Worm (Caenorhabditis elegans) whole organism, L3 larva: ENCODE measurements around the gene tsfm-1.

Experiments used
- R02D3.7 ChIP-seq: fragments of 150-350 bp; optimal IDR thresholded peaks from 2 replicates; lab custom pipeline; 2014; ENCODE audit warnings: missing biosample characterization, missing genetic modification characterization
- ZK546.5 ChIP-seq: sonication (generic microtip); optimal IDR thresholded peaks from 2 replicates; lab custom pipeline; 2017; ENCODE audit warnings: missing biosample characterization, missing genetic modification characterization
- aly-2 ChIP-seq: fragments of 150-350 bp; optimal IDR thresholded peaks from 2 replicates; lab custom pipeline; 2014; ENCODE audit warnings: missing biosample characterization, missing genetic modification characterization
- ama-1 ChIP-seq: fragments of 150-350 bp; optimal IDR thresholded peaks from 2 replicates; lab custom pipeline; 2018
- ceh-16 ChIP-seq: sonication (generic microtip); optimal IDR thresholded peaks from 2 replicates; lab custom pipeline; 2017; ENCODE audit warnings: missing biosample characterization, missing genetic modification characterization
- ceh-28 ChIP-seq: fragments of 150-350 bp; optimal IDR thresholded peaks from 2 replicates; lab custom pipeline; 2014; ENCODE audit warnings: missing biosample characterization, missing genetic modification reagents, missing genetic modification characterization
- ceh-82 ChIP-seq: fragments of 150-350 bp; optimal IDR thresholded peaks from 2 replicates; lab custom pipeline; 2014; ENCODE audit warnings: missing biosample characterization, missing genetic modification characterization
- ceh-9 ChIP-seq: sonication (generic microtip); optimal IDR thresholded peaks from 2 replicates; lab custom pipeline; 2018; ENCODE audit warnings: missing biosample characterization, missing genetic modification characterization
- daf-12 ChIP-seq: fragments of 150-350 bp; optimal IDR thresholded peaks from 2 replicates; lab custom pipeline; 2014; ENCODE audit warnings: missing biosample characterization, missing genetic modification reagents, missing genetic modification characterization
- elt-1 ChIP-seq: fragments of 150-350 bp; optimal IDR thresholded peaks from 2 replicates; lab custom pipeline; 2014; ENCODE audit warnings: missing biosample characterization, missing genetic modification characterization
- elt-2 ChIP-seq: sonication (generic microtip); optimal IDR thresholded peaks from 2 replicates; lab custom pipeline; 2016; ENCODE audit warnings: missing genetic modification reagents, mild to moderate bottlenecking, missing genetic modification characterization, missing compliant biosample characterization
- elt-3 ChIP-seq, 3 experiments: fragments of 150-350 bp in 1 of 3; sonication (generic microtip) in 2 of 3; optimal IDR thresholded peaks; 2 replicates in 2 of 3; 4 replicates in 1 of 3; lab custom pipeline; 2014 to 2017; ENCODE audit warnings: missing biosample characterization in 3 of 3, missing genetic modification characterization in 3 of 3
- eor-1 ChIP-seq, 2 experiments: fragments of 150-350 bp; optimal IDR thresholded peaks; 2 replicates each; lab custom pipeline; 2014 to 2018; ENCODE audit warnings: missing biosample characterization in 2 of 2, missing genetic modification characterization in 2 of 2
- fkh-10 ChIP-seq: sonication (generic microtip); optimal IDR thresholded peaks from 2 replicates; lab custom pipeline; 2017; ENCODE audit warnings: missing biosample characterization, missing genetic modification reagents, missing genetic modification characterization
- fkh-2 ChIP-seq: fragments of 150-350 bp; optimal IDR thresholded peaks from 2 replicates; lab custom pipeline; 2014; ENCODE audit warnings: missing biosample characterization, missing genetic modification reagents, missing genetic modification characterization
- fos-1 ChIP-seq: fragments of 150-350 bp; optimal IDR thresholded peaks from 2 replicates; lab custom pipeline; 2014; ENCODE audit warnings: missing biosample characterization, missing genetic modification characterization
- hmg-11 ChIP-seq: sonication (generic microtip); optimal IDR thresholded peaks from 2 replicates; lab custom pipeline; 2016; ENCODE audit warnings: missing genetic modification characterization, missing compliant biosample characterization
- lin-15B ChIP-seq: fragments of 150-350 bp; optimal IDR thresholded peaks from 2 replicates; lab custom pipeline; 2014; ENCODE audit warnings: missing biosample characterization, missing genetic modification characterization
- lin-39 ChIP-seq: fragments of 150-350 bp; optimal IDR thresholded peaks from 2 replicates; lab custom pipeline; 2018; ENCODE audit warnings: missing biosample characterization, missing genetic modification reagents, missing genetic modification characterization
- nhr-11 ChIP-seq: fragments of 150-350 bp; optimal IDR thresholded peaks from 2 replicates; lab custom pipeline; 2014; ENCODE audit warnings: missing biosample characterization, missing genetic modification characterization
- nhr-12 ChIP-seq: fragments of 150-350 bp; optimal IDR thresholded peaks from 2 replicates; lab custom pipeline; 2014; ENCODE audit warnings: missing biosample characterization, missing genetic modification characterization
- nhr-23 ChIP-seq: fragments of 150-350 bp; optimal IDR thresholded peaks from 2 replicates; lab custom pipeline; 2014; ENCODE audit warnings: missing biosample characterization, missing genetic modification reagents, missing genetic modification characterization
- nhr-25 ChIP-seq: sonication (generic microtip); optimal IDR thresholded peaks from 2 replicates; lab custom pipeline; 2017; ENCODE audit warnings: missing biosample characterization, missing genetic modification characterization
- nhr-28 ChIP-seq: fragments of 150-350 bp; optimal IDR thresholded peaks from 2 replicates; lab custom pipeline; 2014; ENCODE audit warnings: missing biosample characterization, missing genetic modification characterization
- nhr-67 ChIP-seq: fragments of 150-350 bp; optimal IDR thresholded peaks from 2 replicates; lab custom pipeline; 2014; ENCODE audit warnings: missing biosample characterization, missing genetic modification characterization
- nhr-76 ChIP-seq: fragments of 150-350 bp; sonication (generic microtip); optimal IDR thresholded peaks from 5 replicates; lab custom pipeline; 2014; ENCODE audit warnings: missing biosample characterization, missing genetic modification characterization
- nhr-77 ChIP-seq: fragments of 150-350 bp; optimal IDR thresholded peaks from 2 replicates; lab custom pipeline; 2014; ENCODE audit warnings: missing biosample characterization, missing genetic modification characterization
- pha-4 ChIP-seq: fragments of 150-350 bp; optimal IDR thresholded peaks from 2 replicates; lab custom pipeline; 2014; ENCODE audit warnings: missing biosample characterization, missing genetic modification reagents, missing genetic modification characterization
- pqm-1 ChIP-seq: fragments of 150-350 bp; optimal IDR thresholded peaks from 2 replicates; lab custom pipeline; 2017; ENCODE audit warnings: missing biosample characterization, missing genetic modification characterization, inconsistent platforms
- skn-1 ChIP-seq: fragments of 150-350 bp; optimal IDR thresholded peaks from 2 replicates; lab custom pipeline; 2014; ENCODE audit warnings: missing biosample characterization, missing genetic modification characterization
- snpc-4 ChIP-seq: fragments of 150-350 bp; optimal IDR thresholded peaks from 2 replicates; lab custom pipeline; 2014; ENCODE audit warnings: missing biosample characterization, missing genetic modification characterization
- tbx-2 ChIP-seq: sonication (generic microtip); optimal IDR thresholded peaks from 2 replicates; lab custom pipeline; 2016; ENCODE audit warnings: mild to moderate bottlenecking, missing genetic modification characterization, missing compliant biosample characterization
- zag-1 ChIP-seq: fragments of 150-350 bp; optimal IDR thresholded peaks from 2 replicates; lab custom pipeline; 2014; ENCODE audit warnings: missing biosample characterization, missing genetic modification characterization
- ztf-11 ChIP-seq: fragments of 150-350 bp; optimal IDR thresholded peaks from 2 replicates; lab custom pipeline; 2014; ENCODE audit warnings: missing biosample characterization, missing genetic modification characterization
- ztf-4 ChIP-seq: fragments of 150-350 bp; optimal IDR thresholded peaks from 2 replicates; lab custom pipeline; 2014; ENCODE audit warnings: missing biosample characterization, missing genetic modification characterization

tsfm-1 gene

DNA sequence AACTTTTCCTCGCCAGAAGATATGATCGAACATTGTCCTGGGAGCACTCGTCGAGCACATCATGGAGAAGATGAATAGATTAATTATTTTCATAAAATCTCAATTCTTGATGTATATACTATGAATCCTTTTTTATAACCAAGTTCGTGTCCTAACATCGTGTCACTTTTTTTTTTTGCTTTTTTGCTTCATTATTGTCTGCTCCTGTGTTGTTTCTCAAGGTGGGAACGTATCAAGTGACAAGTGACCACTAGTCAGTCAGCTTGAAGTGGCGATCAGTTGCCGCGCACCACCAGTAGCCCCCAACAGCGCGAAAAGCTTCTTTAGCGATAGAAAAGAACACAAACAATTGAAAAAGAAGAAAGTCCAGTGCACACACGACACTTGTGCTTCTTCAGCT is 19.1 kb downstream of the tsfm-1 start, which contains the start of gene lrx-1:
lrx-1 (plus strand) TSS at position 301 of the 400 bp plus-strand sequence.
- TF ChIP-seq nhr-11 (tag; lab: Kevin White, UChicago) (no peak), ztf-4 (tag; lab: Kevin White, UChicago) (no peak), eor-1 (tag; optimal IDR thresholded peaks at IDR 0.05; lab: Kevin White, UChicago) (no peak), elt-1 (tag; lab: Kevin White, UChicago) (no peak), R02D3.7 (tag; lab: Kevin White, UChicago) (no peak), nhr-77 (no peak), elt-2 (tag; lab: Kevin White, UChicago) (no peak), ceh-28 (no peak), daf-12 (no peak), hmg-11 (no peak), zag-1 (no peak), elt-3 (tag; optimal IDR thresholded peaks at IDR 0.05; lab: Kevin White, UChicago) (no peak), nhr-25 (no peak), snpc-4 (tag; lab: Kevin White, UChicago) (no peak), fos-1 (tag; lab: Kevin White, UChicago) (no peak), nhr-12 (tag; lab: Kevin White, UChicago) (no peak), pqm-1 (tag; lab: Kevin White, UChicago) (no peak), ztf-11 (tag; lab: Kevin White, UChicago) (no peak), skn-1 (tag; lab: Kevin White, UChicago) (no peak)

- TF ChIP-seq fkh-10 = no peak
- no peak for TF ChIP-seq pha-4 (tag; lab: Kevin White, UChicago)
- TF ChIP-seq ama-1 (lab: Kevin White, UChicago) = no peak
- no peak for TF ChIP-seq ZK546.5
- TF ChIP-seq ceh-9 (tag; lab: Kevin White, UChicago) = no peak
- TF ChIP-seq, all 47 proteins: peak for 0
Measured at ce11 chrV:12251041-12251440, 20.3 kb downstream of the tsfm-1 start, which contains the start of gene T04H1.5. Gene T04H1.5 (plus strand): TSS chrV:12251341.

DNA sequence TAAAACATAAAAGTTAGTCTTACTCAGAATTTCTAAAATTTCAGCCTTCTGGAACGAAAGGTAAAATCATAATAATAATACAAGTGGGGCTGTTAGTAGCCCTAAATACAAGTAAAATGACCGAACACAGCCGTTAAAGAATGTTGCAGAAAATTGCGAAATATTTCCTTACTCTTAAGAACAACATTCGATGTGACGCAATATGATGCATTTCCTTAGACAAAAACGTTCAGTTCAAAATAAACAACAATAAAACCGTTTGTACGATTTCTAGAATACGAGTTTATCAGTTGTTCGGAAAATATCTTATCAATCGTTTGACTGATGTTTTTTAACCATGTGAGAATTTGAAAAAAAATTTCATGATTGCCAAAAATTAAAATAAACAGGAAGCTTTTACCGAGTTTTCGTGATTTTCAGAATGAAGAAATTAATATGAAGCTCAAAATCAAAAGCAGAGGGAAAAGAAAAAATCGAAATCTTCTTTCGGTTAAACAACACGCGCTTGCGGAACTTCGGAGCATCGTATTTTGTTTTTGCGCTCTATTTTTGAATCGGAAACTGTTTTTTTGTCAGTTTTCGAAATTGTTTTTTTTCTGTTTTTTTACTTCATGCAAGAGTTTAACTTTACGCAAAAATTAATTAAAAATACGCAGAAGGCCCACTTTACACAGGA is 25.4 kb downstream of the tsfm-1 start:
- TF ChIP-seq pha-4 (tag; lab: Kevin White, UChicago) (peak; percentile 23), lin-15B (tag; lab: Kevin White, UChicago) (peak; percentile 19), ama-1 (lab: Kevin White, UChicago) (no peak), elt-2 (tag; lab: Kevin White, UChicago) (peak; percentile 63)

- TF ChIP-seq fkh-2 (no peak), nhr-28 (tag; lab: Kevin White, UChicago) (no peak), pha-4 (tag; lab: Kevin White, UChicago) (peak; percentile 96), R02D3.7 (tag; lab: Kevin White, UChicago) (no peak), lin-39 (tag; lab: Kevin White, UChicago) (no peak), nhr-23 (tag; lab: Kevin White, UChicago) (peak; percentile 20), snpc-4 (tag; lab: Kevin White, UChicago) (peak; percentile 9)
Measured at ce11 chrV:12244980-12245742, 26.2 kb downstream of the tsfm-1 start, which contains the start of the genes T04H1.13, slfl-5 and rad-50. Gene T04H1.13 (minus strand): TSS chrV:12245030. Gene slfl-5 (minus strand): TSS chrV:12245044. Gene rad-50 (plus strand): TSS chrV:12245646.

DNA sequence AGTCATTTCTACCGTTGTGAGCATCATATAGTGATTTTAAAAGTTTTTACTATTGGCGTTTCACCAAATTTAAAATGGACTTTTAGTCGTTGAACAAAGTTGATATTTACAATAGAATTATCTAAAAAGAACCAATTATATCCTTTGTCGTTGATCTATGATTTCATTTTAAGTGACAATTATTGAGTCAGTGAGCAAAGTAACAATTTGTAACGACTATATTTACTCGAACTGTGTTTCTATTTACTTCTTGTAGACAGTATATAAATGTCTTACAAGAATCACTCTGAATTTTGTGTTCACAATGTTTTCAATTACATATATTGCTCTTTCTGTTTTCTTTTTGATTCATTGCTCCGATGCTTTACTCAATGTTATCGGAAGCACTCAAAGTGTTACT is 30.2 kb downstream of the tsfm-1 start, which contains the start of gene ttr-22:
ttr-22 (plus strand) TSS at position 301 of the 400 bp plus-strand sequence.
- no peak for TF ChIP-seq fos-1 (tag; lab: Kevin White, UChicago)
- TF ChIP-seq eor-1 (tag; optimal IDR thresholded peaks at IDR 0.05; lab: Kevin White, UChicago) = no peak
- no peak for TF ChIP-seq nhr-67
- TF ChIP-seq ceh-16 (tag; lab: Kevin White, UChicago) = no peak
- TF ChIP-seq ztf-4 (tag; lab: Kevin White, UChicago) = no peak
- no peak for TF ChIP-seq nhr-76
- TF ChIP-seq lin-15B (tag; lab: Kevin White, UChicago) = no peak
- TF ChIP-seq aly-2 (tag; lab: Kevin White, UChicago) = no peak
- no peak for TF ChIP-seq ceh-82 (tag; lab: Kevin White, UChicago)
- TF ChIP-seq elt-3 (tag; optimal IDR thresholded peaks at IDR 0.05; lab: Kevin White, UChicago) = no peak
- no peak for TF ChIP-seq lin-39 (tag; lab: Kevin White, UChicago)
- no peak for TF ChIP-seq tbx-2 (tag; lab: Kevin White, UChicago)
- TF ChIP-seq snpc-4 (tag; lab: Kevin White, UChicago) = no peak
